Worm (Caenorhabditis elegans) whole organism, L3 larva: ENCODE results near the gene ztf-8.

ENCODE experiments used
- ZK546.5 ChIP-seq: sonication (generic microtip); optimal IDR thresholded peaks from 2 replicates; lab custom pipeline; 2017; ENCODE audit warnings: missing biosample characterization, missing genetic modification characterization
- aly-2 ChIP-seq: fragments of 150-350 bp; optimal IDR thresholded peaks from 2 replicates; lab custom pipeline; 2014; ENCODE audit warnings: missing biosample characterization, missing genetic modification characterization
- ceh-16 ChIP-seq: sonication (generic microtip); optimal IDR thresholded peaks from 2 replicates; lab custom pipeline; 2017; ENCODE audit warnings: missing biosample characterization, missing genetic modification characterization
- ceh-28 ChIP-seq: fragments of 150-350 bp; optimal IDR thresholded peaks from 2 replicates; lab custom pipeline; 2014; ENCODE audit warnings: missing biosample characterization, missing genetic modification reagents, missing genetic modification characterization
- ceh-82 ChIP-seq: fragments of 150-350 bp; optimal IDR thresholded peaks from 2 replicates; lab custom pipeline; 2014; ENCODE audit warnings: missing biosample characterization, missing genetic modification characterization
- ceh-9 ChIP-seq: sonication (generic microtip); optimal IDR thresholded peaks from 2 replicates; lab custom pipeline; 2018; ENCODE audit warnings: missing biosample characterization, missing genetic modification characterization
- daf-12 ChIP-seq: fragments of 150-350 bp; optimal IDR thresholded peaks from 2 replicates; lab custom pipeline; 2014; ENCODE audit warnings: missing biosample characterization, missing genetic modification reagents, missing genetic modification characterization
- egl-27 ChIP-seq: sonication (generic microtip); optimal IDR thresholded peaks from 4 replicates; lab custom pipeline; 2017; ENCODE audit warnings: missing biosample characterization, missing genetic modification reagents, missing genetic modification characterization
- egl-5 ChIP-seq: fragments of 150-350 bp; optimal IDR thresholded peaks from 2 replicates; lab custom pipeline; 2017; ENCODE audit warnings: missing biosample characterization, missing genetic modification reagents, missing genetic modification characterization, inconsistent platforms
- elt-1 ChIP-seq: fragments of 150-350 bp; optimal IDR thresholded peaks from 2 replicates; lab custom pipeline; 2014; ENCODE audit warnings: missing biosample characterization, missing genetic modification characterization
- elt-2 ChIP-seq: sonication (generic microtip); optimal IDR thresholded peaks from 2 replicates; lab custom pipeline; 2016; ENCODE audit warnings: missing genetic modification reagents, mild to moderate bottlenecking, missing genetic modification characterization, missing compliant biosample characterization
- elt-3 ChIP-seq, 3 experiments: fragments of 150-350 bp in 1 of 3; sonication (generic microtip) in 2 of 3; optimal IDR thresholded peaks; 2 replicates in 2 of 3; 4 replicates in 1 of 3; lab custom pipeline; 2014 to 2017; ENCODE audit warnings: missing biosample characterization in 3 of 3, missing genetic modification characterization in 3 of 3
- eor-1 ChIP-seq, 2 experiments: fragments of 150-350 bp; optimal IDR thresholded peaks; 2 replicates each; lab custom pipeline; 2014 to 2018; ENCODE audit warnings: missing biosample characterization in 2 of 2, missing genetic modification characterization in 2 of 2
- fkh-10 ChIP-seq: sonication (generic microtip); optimal IDR thresholded peaks from 2 replicates; lab custom pipeline; 2017; ENCODE audit warnings: missing biosample characterization, missing genetic modification reagents, missing genetic modification characterization
- fos-1 ChIP-seq: fragments of 150-350 bp; optimal IDR thresholded peaks from 2 replicates; lab custom pipeline; 2014; ENCODE audit warnings: missing biosample characterization, missing genetic modification characterization
- hmg-11 ChIP-seq: sonication (generic microtip); optimal IDR thresholded peaks from 2 replicates; lab custom pipeline; 2016; ENCODE audit warnings: missing genetic modification characterization, missing compliant biosample characterization
- jun-1 ChIP-seq: fragments of 150-350 bp; optimal IDR thresholded peaks from 2 replicates; lab custom pipeline; 2014; ENCODE audit warnings: missing biosample characterization, missing genetic modification reagents, missing genetic modification characterization
- lin-15B ChIP-seq: fragments of 150-350 bp; optimal IDR thresholded peaks from 2 replicates; lab custom pipeline; 2014; ENCODE audit warnings: missing biosample characterization, missing genetic modification characterization
- lin-39 ChIP-seq: fragments of 150-350 bp; optimal IDR thresholded peaks from 2 replicates; lab custom pipeline; 2018; ENCODE audit warnings: missing biosample characterization, missing genetic modification reagents, missing genetic modification characterization
- lsy-12 ChIP-seq: sonication (generic microtip); optimal IDR thresholded peaks from 2 replicates; lab custom pipeline; 2016; ENCODE audit warnings: mild to moderate bottlenecking, missing genetic modification characterization, missing compliant biosample characterization
- mml-1 ChIP-seq: fragments of 150-350 bp; sonication (generic microtip); optimal IDR thresholded peaks from 3 replicates; lab custom pipeline; 2014; ENCODE audit warnings: missing biosample characterization, missing genetic modification characterization
- nfya-1 ChIP-seq: sonication (generic microtip); optimal IDR thresholded peaks from 2 replicates; lab custom pipeline; 2017; ENCODE audit warnings: missing genetic modification characterization, mild to moderate bottlenecking, missing compliant biosample characterization, antibody characterized with exemption, moderate library complexity; ENCODE audit not compliant: insufficient read depth
- nhr-11 ChIP-seq: fragments of 150-350 bp; optimal IDR thresholded peaks from 2 replicates; lab custom pipeline; 2014; ENCODE audit warnings: missing biosample characterization, missing genetic modification characterization
- nhr-23 ChIP-seq: fragments of 150-350 bp; optimal IDR thresholded peaks from 2 replicates; lab custom pipeline; 2014; ENCODE audit warnings: missing biosample characterization, missing genetic modification reagents, missing genetic modification characterization
- nhr-237 ChIP-seq: fragments of 150-350 bp; optimal IDR thresholded peaks from 2 replicates; lab custom pipeline; 2014; ENCODE audit warnings: missing biosample characterization, missing genetic modification characterization
- nhr-25 ChIP-seq: sonication (generic microtip); optimal IDR thresholded peaks from 2 replicates; lab custom pipeline; 2017; ENCODE audit warnings: missing biosample characterization, missing genetic modification characterization
- nhr-43 ChIP-seq: sonication (generic microtip); optimal IDR thresholded peaks from 2 replicates; lab custom pipeline; 2016; ENCODE audit warnings: mild to moderate bottlenecking, missing genetic modification characterization, missing compliant biosample characterization; ENCODE audit not compliant: poor library complexity, severe bottlenecking
- nhr-67 ChIP-seq: fragments of 150-350 bp; optimal IDR thresholded peaks from 2 replicates; lab custom pipeline; 2014; ENCODE audit warnings: missing biosample characterization, missing genetic modification characterization
- nhr-76 ChIP-seq: fragments of 150-350 bp; sonication (generic microtip); optimal IDR thresholded peaks from 5 replicates; lab custom pipeline; 2014; ENCODE audit warnings: missing biosample characterization, missing genetic modification characterization
- nhr-77 ChIP-seq: fragments of 150-350 bp; optimal IDR thresholded peaks from 2 replicates; lab custom pipeline; 2014; ENCODE audit warnings: missing biosample characterization, missing genetic modification characterization
- pha-4 ChIP-seq: fragments of 150-350 bp; optimal IDR thresholded peaks from 2 replicates; lab custom pipeline; 2014; ENCODE audit warnings: missing biosample characterization, missing genetic modification reagents, missing genetic modification characterization
- pqm-1 ChIP-seq: fragments of 150-350 bp; optimal IDR thresholded peaks from 2 replicates; lab custom pipeline; 2017; ENCODE audit warnings: missing biosample characterization, missing genetic modification characterization, inconsistent platforms
- sea-2 ChIP-seq: fragments of 150-350 bp; sonication (generic microtip); optimal IDR thresholded peaks from 4 replicates; lab custom pipeline; 2014; ENCODE audit warnings: missing biosample characterization, missing genetic modification reagents, missing genetic modification characterization
- skn-1 ChIP-seq: fragments of 150-350 bp; optimal IDR thresholded peaks from 2 replicates; lab custom pipeline; 2014; ENCODE audit warnings: missing biosample characterization, missing genetic modification characterization
- snpc-4 ChIP-seq: fragments of 150-350 bp; optimal IDR thresholded peaks from 2 replicates; lab custom pipeline; 2014; ENCODE audit warnings: missing biosample characterization, missing genetic modification characterization
- tbx-2 ChIP-seq: sonication (generic microtip); optimal IDR thresholded peaks from 2 replicates; lab custom pipeline; 2016; ENCODE audit warnings: mild to moderate bottlenecking, missing genetic modification characterization, missing compliant biosample characterization
- unc-39 ChIP-seq: sonication (generic microtip); optimal IDR thresholded peaks from 4 replicates; lab custom pipeline; 2017; ENCODE audit warnings: missing biosample characterization, missing genetic modification characterization
- unc-62 ChIP-seq: fragments of 150-350 bp; sonication (generic microtip); optimal IDR thresholded peaks from 4 replicates; lab custom pipeline; 2014; ENCODE audit warnings: missing biosample characterization, missing genetic modification reagents, missing genetic modification characterization

Gene ztf-8

DNA sequence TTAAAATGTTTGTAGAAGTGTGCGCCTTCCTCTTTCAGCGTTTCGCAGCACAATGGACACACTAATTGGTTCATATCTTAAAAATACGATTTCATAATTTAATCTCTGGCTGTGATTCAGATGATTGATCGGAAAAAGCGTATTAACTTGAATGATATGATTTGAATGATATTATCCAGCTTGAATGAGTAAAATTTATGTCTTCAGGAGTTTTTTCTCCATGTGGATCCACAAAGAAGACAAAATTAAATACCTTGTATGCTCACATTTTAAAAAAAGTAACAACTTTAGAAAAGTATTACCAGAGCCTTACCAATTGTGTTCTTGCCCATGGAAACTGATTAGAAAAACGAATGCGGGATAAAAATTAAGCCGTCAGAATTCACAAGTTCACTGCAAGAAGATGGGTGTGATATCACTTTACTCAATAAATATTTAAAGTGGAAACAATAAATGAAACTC is at the start of gene ztf-8:
Gene ztf-8, minus strand, starts transcription at position 76 of the 462 bp plus-strand sequence.
- TF ChIP-seq hmg-11 (tag; lab: Kevin White, UChicago) (no peak), tbx-2 (tag; lab: Kevin White, UChicago) (peak; percentile 15), elt-2 (tag; lab: Kevin White, UChicago) (peak; percentile 27), nhr-25 (tag; lab: Kevin White, UChicago) (peak; percentile 12), pha-4 (tag; lab: Kevin White, UChicago) (peak; percentile 17)

- TF ChIP-seq pha-4 (tag; lab: Kevin White, UChicago) = no peak
Observed at ce11 chrIII:5321661-5322060, 48.4 kb upstream of the ztf-8 start, which contains the start of gene F52C9.3. Gene F52C9.3, plus strand, starts transcription at chrIII:5321885.

DNA sequence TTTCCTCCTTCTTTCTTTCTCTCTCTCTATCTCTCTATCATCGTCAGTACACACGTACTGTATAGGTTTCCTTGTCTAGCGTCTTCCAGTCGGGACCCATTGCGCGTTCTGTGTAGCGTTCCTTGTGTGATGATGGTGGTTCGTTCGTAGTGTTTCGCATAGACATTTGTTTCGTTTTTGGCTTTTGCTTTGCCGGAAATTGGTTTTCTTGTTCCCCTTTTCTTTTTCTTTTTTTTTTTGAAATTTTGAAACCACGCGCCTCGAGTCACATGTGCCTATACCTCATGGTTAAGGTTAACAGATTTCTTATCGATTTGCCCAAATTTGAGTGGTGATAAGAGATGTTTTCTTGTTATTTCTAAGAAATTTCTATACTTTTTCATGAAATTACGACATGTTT is 45.3 kb upstream of the ztf-8 start:
- TF ChIP-seq lsy-12 (no peak), pha-4 (tag; lab: Kevin White, UChicago) (peak; percentile 5), pqm-1 (tag; lab: Kevin White, UChicago) (peak; percentile 61), elt-2 (tag; lab: Kevin White, UChicago) (peak; percentile 49)
- TF ChIP-seq, all 47 proteins: peak for 3

DNA sequence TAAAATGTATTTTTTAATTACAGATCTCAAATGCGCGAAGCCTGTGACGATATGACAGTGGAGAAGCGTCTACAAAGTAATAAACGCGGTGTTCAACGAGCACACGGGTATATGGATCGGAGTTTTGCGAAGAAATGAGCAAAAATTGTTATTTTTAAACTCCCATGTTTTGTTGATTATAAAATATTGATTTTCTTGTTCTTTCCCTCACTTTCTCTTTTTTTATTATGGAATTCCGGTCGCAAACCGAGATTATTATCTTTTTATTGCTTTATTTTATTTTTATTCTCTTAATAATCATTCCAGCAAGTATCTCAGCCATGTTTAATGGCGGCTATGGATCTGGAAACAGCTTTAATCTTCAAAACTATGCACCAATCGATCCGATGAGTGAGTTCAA is 37.7 kb upstream of the ztf-8 start, which contains the start of gene pqe-1:
Gene pqe-1, plus strand, starts transcription at position 301 of the 400 bp plus-strand sequence.
- TF ChIP-seq fos-1 (tag; lab: Kevin White, UChicago) (no peak), pqm-1 (tag; lab: Kevin White, UChicago) (no peak), hmg-11 (tag; lab: Kevin White, UChicago) (no peak), elt-3 (tag; optimal IDR thresholded peaks at IDR 0.05; lab: Kevin White, UChicago) (no peak), fkh-10 (no peak), mml-1 (tag; lab: Kevin White, UChicago) (no peak), egl-5 (tag; lab: Kevin White, UChicago) (no peak)
- TF ChIP-seq, all 47 proteins: peak for 0

DNA sequence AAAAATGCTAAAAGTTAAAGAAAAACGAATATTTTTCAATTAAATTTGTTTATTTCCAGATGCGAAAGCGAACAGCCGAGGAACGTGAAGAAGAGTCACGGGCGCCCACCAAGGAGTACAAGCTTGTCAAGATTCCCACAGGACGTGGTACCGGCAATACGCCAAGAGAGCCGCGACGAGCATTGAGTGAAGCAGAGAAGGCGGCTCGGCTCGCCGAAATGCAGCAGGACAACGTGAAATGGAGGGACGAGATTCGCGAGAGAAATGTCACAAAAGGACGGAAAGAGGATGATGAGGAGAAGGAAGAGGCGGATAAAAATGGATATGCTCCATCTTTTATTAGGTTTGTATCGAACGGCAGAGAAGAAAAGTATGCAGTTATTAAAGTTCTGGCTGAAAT is 37.1 kb upstream of the ztf-8 start:
- no peak for TF ChIP-seq ceh-9
- TF ChIP-seq mml-1 (tag; lab: Kevin White, UChicago) = no peak
- TF ChIP-seq hmg-11 (tag; lab: Kevin White, UChicago) = no peak
- TF ChIP-seq pha-4 (tag; lab: Kevin White, UChicago) = no peak
- TF ChIP-seq aly-2 (tag; lab: Kevin White, UChicago) = no peak
- no peak for TF ChIP-seq ZK546.5 (tag; lab: Kevin White, UChicago)
- TF ChIP-seq nfya-1 (tag; lab: Kevin White, UChicago) = no peak
- no peak for TF ChIP-seq fos-1 (tag; lab: Kevin White, UChicago)
- no peak for TF ChIP-seq ceh-16 (tag; lab: Kevin White, UChicago)
- no peak for TF ChIP-seq nhr-237 (tag; lab: Kevin White, UChicago)
- no peak for TF ChIP-seq daf-12
- TF ChIP-seq fkh-10 = no peak
- no peak for TF ChIP-seq eor-1 (tag; optimal IDR thresholded peaks at IDR 0.05; lab: Kevin White, UChicago)
- no peak for TF ChIP-seq lsy-12
- no peak for TF ChIP-seq nhr-43 (tag; lab: Kevin White, UChicago)
- no peak for TF ChIP-seq unc-39
- no peak for TF ChIP-seq nhr-77 (tag; lab: Kevin White, UChicago)
- no peak for TF ChIP-seq unc-62 (GFP tag; lab: Kevin White, UChicago)
- no peak for TF ChIP-seq ceh-82 (tag; lab: Kevin White, UChicago)
- no peak for TF ChIP-seq lin-15B (tag; lab: Kevin White, UChicago)

ce11 chrIII:5308278-5308677 is 35.0 kb upstream of the ztf-8 start, which contains the start of gene mog-3:
Gene mog-3, plus strand, starts transcription at chrIII:5308596.
- peak; percentile 59 for TF ChIP-seq nhr-25 (tag; lab: Kevin White, UChicago)
- TF ChIP-seq lin-39 (tag; lab: Kevin White, UChicago) = peak; percentile 40
- peak; percentile 21 for TF ChIP-seq snpc-4 (tag; lab: Kevin White, UChicago)
- TF ChIP-seq mml-1 (tag; lab: Kevin White, UChicago) = no peak
- no peak for TF ChIP-seq egl-5 (tag; lab: Kevin White, UChicago)
- TF ChIP-seq elt-1 (tag; lab: Kevin White, UChicago) = no peak
- no peak for TF ChIP-seq nhr-76 (tag; lab: Kevin White, UChicago)
- TF ChIP-seq nhr-43 (tag; lab: Kevin White, UChicago) = peak; percentile 75
- TF ChIP-seq unc-62 (GFP tag; lab: Kevin White, UChicago) = no peak
- TF ChIP-seq pha-4 (tag; lab: Kevin White, UChicago) = peak; percentile 68
- TF ChIP-seq nfya-1 (tag; lab: Kevin White, UChicago) = peak; percentile 80
- no peak for TF ChIP-seq ZK546.5 (tag; lab: Kevin White, UChicago)
- TF ChIP-seq hmg-11 (tag; lab: Kevin White, UChicago) = peak; percentile 58
- no peak for TF ChIP-seq jun-1
- peak; percentile 2 for TF ChIP-seq elt-2 (tag; lab: Kevin White, UChicago)
- TF ChIP-seq ceh-28 (tag; lab: Kevin White, UChicago) = peak; percentile 87
- no peak for TF ChIP-seq sea-2 (GFP tag; lab: Kevin White, UChicago)
- TF ChIP-seq ceh-16 (tag; lab: Kevin White, UChicago) = no peak
- no peak for TF ChIP-seq lsy-12
- TF ChIP-seq ceh-9 = no peak
- no peak for TF ChIP-seq egl-27 (tag; lab: Kevin White, UChicago)
- TF ChIP-seq lin-15B (tag; lab: Kevin White, UChicago) = peak; percentile 63
- no peak for TF ChIP-seq skn-1 (tag; lab: Kevin White, UChicago)
- TF ChIP-seq nhr-11 = no peak
- TF ChIP-seq unc-39 = no peak
- TF ChIP-seq nhr-23 (tag; lab: Kevin White, UChicago) = peak; percentile 64
- TF ChIP-seq aly-2 (tag; lab: Kevin White, UChicago) = no peak
- no peak for TF ChIP-seq nhr-67 (tag; lab: Kevin White, UChicago)
